Worm (Caenorhabditis elegans): ENCODE measurements around the gene B0336.12.

B0336.12 gene

DNA sequence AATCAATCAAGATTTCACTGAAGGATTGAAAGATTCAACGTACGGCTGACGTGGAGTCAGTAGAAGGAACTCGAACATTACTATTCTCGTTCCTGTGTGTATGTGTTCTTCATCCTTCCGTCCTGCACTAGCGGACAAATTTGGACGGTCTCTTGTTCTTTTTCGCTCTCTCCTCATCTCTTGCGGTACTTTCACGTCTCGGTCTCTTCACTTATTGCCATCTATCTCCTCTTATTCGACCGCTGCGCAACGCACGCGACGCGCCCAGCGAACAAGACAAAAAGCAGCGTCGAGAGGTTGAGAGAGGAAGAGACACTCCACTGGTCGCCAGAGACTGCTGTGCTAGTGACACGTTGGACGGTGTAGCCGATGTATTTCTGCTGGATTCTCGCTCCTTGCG lies 5.5 kb upstream of the B0336.12 start:
- TF ChIP-seq K02D7.2 (tag; optimal IDR thresholded peaks at IDR 0.05): no peak
- TF ChIP-seq pros-1 (tag; optimal IDR thresholded peaks at IDR 0.05): peak; percentile 71
- no peak for TF ChIP-seq ceh-9 (tag; optimal IDR thresholded peaks at IDR 0.05)
- TF ChIP-seq madf-2 (tag; optimal IDR thresholded peaks at IDR 0.05): no peak
- no peak for TF ChIP-seq pag-3 (tag; optimal IDR thresholded peaks at IDR 0.05; ENCODE audit: borderline replicate concordance)
- no peak for TF ChIP-seq zip-5 (tag; optimal IDR thresholded peaks at IDR 0.05)
- no peak for TF ChIP-seq pha-4 (tag; optimal IDR thresholded peaks at IDR 0.05)
- TF ChIP-seq nhr-232 (tag; optimal IDR thresholded peaks at IDR 0.05): no peak
- peak; percentile 26 for TF ChIP-seq ceh-19 (GFP tag; optimal IDR thresholded peaks at IDR 0.05)
- no peak for TF ChIP-seq pax-1 (tag; optimal IDR thresholded peaks at IDR 0.05)
- no peak for TF ChIP-seq K09A11.1 (tag; optimal IDR thresholded peaks at IDR 0.05; ENCODE audit: insufficient read depth)
- peak; percentile 84 for TF ChIP-seq ceh-31 (tag; optimal IDR thresholded peaks at IDR 0.05)
- TF ChIP-seq tbx-7 (tag; optimal IDR thresholded peaks at IDR 0.05): peak; percentile 22
- peak; percentile 60 for TF ChIP-seq ama-1 (optimal IDR thresholded peaks at IDR 0.05)
- TF ChIP-seq elt-2 (tag; optimal IDR thresholded peaks at IDR 0.05): peak; percentile 45
- TF ChIP-seq dmd-4 (tag; optimal IDR thresholded peaks at IDR 0.05; ENCODE audit: borderline replicate concordance): no peak
- peak; percentile 52 for TF ChIP-seq ceh-22 (tag; optimal IDR thresholded peaks at IDR 0.05)
- no peak for TF ChIP-seq nhr-11 (tag; optimal IDR thresholded peaks at IDR 0.05)
- peak; percentile 34 for TF ChIP-seq unc-42 (tag; optimal IDR thresholded peaks at IDR 0.05)
- no peak for TF ChIP-seq lin-11 (tag; optimal IDR thresholded peaks at IDR 0.05)
- peak; percentile 12 for TF ChIP-seq lim-6 (tag; optimal IDR thresholded peaks at IDR 0.05)
- no peak for TF ChIP-seq ahr-1 (tag; optimal IDR thresholded peaks at IDR 0.05)
- TF ChIP-seq pat-9 (tag; optimal IDR thresholded peaks at IDR 0.05): no peak
- TF ChIP-seq elt-4 (tag; optimal IDR thresholded peaks at IDR 0.05): no peak
- no peak for TF ChIP-seq T23F11.4 (GFP tag; optimal IDR thresholded peaks at IDR 0.05)
- TF ChIP-seq ceh-30 (tag; optimal IDR thresholded peaks at IDR 0.05): no peak
- TF ChIP-seq eyg-1 (tag; optimal IDR thresholded peaks at IDR 0.05): no peak
- TF ChIP-seq sox-2 (GFP tag; IDR thresholded peaks at IDR 0.05): peak; percentile 20; the same call in 1 of the 2 replicates
- no peak for TF ChIP-seq hlh-8 (tag; optimal IDR thresholded peaks at IDR 0.05)
- TF ChIP-seq pqm-1 (tag; optimal IDR thresholded peaks at IDR 0.05): no peak
- TF ChIP-seq ceh-48 (tag; optimal IDR thresholded peaks at IDR 0.05): no peak
- TF ChIP-seq ceh-14 (tag; optimal IDR thresholded peaks at IDR 0.05): peak; percentile 24
- TF ChIP-seq npax-4 (tag; optimal IDR thresholded peaks at IDR 0.05): no peak
- no peak for TF ChIP-seq hlh-15 (tag; optimal IDR thresholded peaks at IDR 0.05)
- TF ChIP-seq ceh-18 (tag; optimal IDR thresholded peaks at IDR 0.05): peak; percentile 40
- TF ChIP-seq Y22D7AL.16 (tag; optimal IDR thresholded peaks at IDR 0.05): no peak
- peak; percentile 26 for TF ChIP-seq sdc-2 (tag; optimal IDR thresholded peaks at IDR 0.05)
- TF ChIP-seq sox-4 (tag; optimal IDR thresholded peaks at IDR 0.05): no peak
- peak; percentile 79 for TF ChIP-seq ets-4 (tag; optimal IDR thresholded peaks at IDR 0.05)
- TF ChIP-seq nfya-1 (tag; optimal IDR thresholded peaks at IDR 0.05): peak; percentile 84
- peak; percentile 61 for TF ChIP-seq hlh-6 (tag; optimal IDR thresholded peaks at IDR 0.05)
- TF ChIP-seq ceh-2 (tag; optimal IDR thresholded peaks at IDR 0.05): peak; percentile 36
- TF ChIP-seq rnt-1 (tag; optimal IDR thresholded peaks at IDR 0.05): peak; percentile 70
- TF ChIP-seq mec-3 (tag; optimal IDR thresholded peaks at IDR 0.05; ENCODE audit: borderline replicate concordance): no peak
- no peak for TF ChIP-seq che-1 (tag; optimal IDR thresholded peaks at IDR 0.05)
- peak; percentile 79 for TF ChIP-seq hlh-30 (tag; optimal IDR thresholded peaks at IDR 0.05; ENCODE audit: insufficient read depth)
- no peak for TF ChIP-seq unc-3 (GFP tag; conservative IDR thresholded peaks at IDR 0.05)
- no peak for TF ChIP-seq unc-3 (tag; optimal IDR thresholded peaks at IDR 0.05)
- no peak for TF ChIP-seq fkh-6 (tag; optimal IDR thresholded peaks at IDR 0.05)
- TF ChIP-seq ttx-3 (tag; optimal IDR thresholded peaks at IDR 0.05): no peak
- TF ChIP-seq C08G9.2 (tag; optimal IDR thresholded peaks at IDR 0.05): peak; percentile 7
- TF ChIP-seq ceh-45 (GFP tag; IDR thresholded peaks at IDR 0.05): 0 out of 2 replicates have a peak, but pooled peaks have one; percentile 13
- no peak for TF ChIP-seq odd-2 (tag; optimal IDR thresholded peaks at IDR 0.05)
- TF ChIP-seq tbx-2 (tag; optimal IDR thresholded peaks at IDR 0.05): peak; percentile 83
